Worm (Caenorhabditis elegans): Measurements from ENCODE around the gene vamp-8.

ce11 chrIV:13910931-13911330, 45.9 kb upstream of the vamp-8 start:
- TF ChIP-seq med-1 (GFP tag; optimal IDR thresholded peaks at IDR 0.05; ENCODE audit: insufficient read depth) (no peak), ztf-29 (GFP tag; IDR thresholded peaks at IDR 0.05) (no peak), ztf-23 (GFP tag; IDR thresholded peaks at IDR 0.05) (no peak)

Data from whole organism, midembryonic.